Fruit fly (Drosophila melanogaster): ENCODE data around the gene csw.
A peak's percentile ranks its signal among the peaks of the same experiment; 100 is the strongest.

csw gene

DNA sequence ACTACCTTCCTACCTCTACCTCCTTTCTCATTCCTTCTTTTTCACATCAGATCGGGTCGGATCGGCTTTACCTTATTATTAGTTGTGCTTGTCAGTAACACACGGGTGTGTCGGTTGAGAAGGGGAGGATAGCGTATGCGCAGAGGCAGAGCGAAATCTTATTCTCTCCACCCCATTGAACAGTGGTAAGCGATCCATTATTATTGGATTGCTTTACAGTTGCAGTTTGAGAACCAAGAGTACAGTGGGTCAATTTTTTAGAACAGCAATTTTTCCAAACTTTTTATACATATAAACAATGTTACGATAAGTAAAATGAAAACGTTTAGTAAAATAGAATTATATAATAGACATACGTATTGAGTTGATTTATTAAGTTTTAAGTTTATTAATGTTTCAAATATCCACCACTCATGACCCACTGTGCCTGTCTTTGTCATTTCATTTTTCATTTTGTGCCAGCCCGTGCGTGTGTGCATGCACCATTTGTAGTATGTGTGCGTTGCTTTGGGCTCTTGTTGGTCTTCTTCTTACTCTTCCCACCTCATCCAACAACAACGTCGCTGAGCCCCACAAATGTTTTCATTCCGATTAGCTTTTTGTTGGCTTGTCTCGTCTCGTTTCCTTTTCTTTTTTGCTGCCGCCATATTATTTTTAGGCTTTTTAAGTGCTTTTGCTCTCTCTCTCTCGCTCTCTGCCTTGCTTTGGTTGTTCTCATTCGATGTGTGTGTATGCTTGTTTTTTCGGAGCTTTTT, 43.7 kb downstream of the csw start (continued):
- TF ChIP-seq CG34224 (GFP tag; IDR thresholded peaks at IDR 0.05; ENCODE audit: partially characterized antibody) = peak; percentile 61; the same call in 1 of the 3 replicates
- TF ChIP-seq lov (optimal IDR thresholded peaks at IDR 0.05) = no peak
- peak; percentile 96 for TF ChIP-seq lov (GFP tag; IDR thresholded peaks at IDR 0.05)
- TF ChIP-seq Ets65A (GFP tag) = peak; percentile 97
- TF ChIP-seq NC2α (GFP tag; optimal IDR thresholded peaks at IDR 0.05) = peak; percentile 87
- peak; percentile 99 for TF ChIP-seq rib (GFP tag; IDR thresholded peaks at IDR 0.05)
- TF ChIP-seq CG15601 (tag; optimal IDR thresholded peaks at IDR 0.05) = peak; percentile 99
- TF ChIP-seq CG2712 (tag; optimal IDR thresholded peaks at IDR 0.05) = peak; percentile 100
- peak; percentile 99 for TF ChIP-seq CG2202 (tag; optimal IDR thresholded peaks at IDR 0.05)
- peak; percentile 91 for TF ChIP-seq Elba2 (GFP tag; optimal IDR thresholded peaks at IDR 0.05)
- TF ChIP-seq HLH54F (GFP tag; optimal IDR thresholded peaks at IDR 0.05) = peak; percentile 93
- peak; percentile 81; the same call in 2 of the 3 replicates for TF ChIP-seq sr (GFP tag; IDR thresholded peaks at IDR 0.05)
- peak; percentile 98 for TF ChIP-seq ttk (GFP tag; IDR thresholded peaks at IDR 0.05)
- TF ChIP-seq CG11696 (GFP tag; IDR thresholded peaks at IDR 0.05) = peak; percentile 95
- TF ChIP-seq cad (GFP tag; optimal IDR thresholded peaks at IDR 0.05) = no peak
- TF ChIP-seq tup (GFP tag; optimal IDR thresholded peaks at IDR 0.05) = peak; percentile 95
- peak; percentile 75 for TF ChIP-seq pfk (GFP tag; optimal IDR thresholded peaks at IDR 0.05)
- TF ChIP-seq Mes4 (GFP tag; optimal IDR thresholded peaks at IDR 0.05) = peak; percentile 87
- TF ChIP-seq hb (GFP tag; IDR thresholded peaks at IDR 0.05; ENCODE audit: partially characterized antibody) = peak; percentile 79
- peak; percentile 97 for TF ChIP-seq CG5245 (GFP tag; optimal IDR thresholded peaks at IDR 0.05)
- peak; percentile 96 for TF ChIP-seq CG10274 (GFP tag; optimal IDR thresholded peaks at IDR 0.05)
- TF ChIP-seq pzg (GFP tag; optimal IDR thresholded peaks at IDR 0.05) = peak; percentile 20
- no peak for TF ChIP-seq mld (GFP tag; IDR thresholded peaks at IDR 0.05; ENCODE audit: partially characterized antibody)
- TF ChIP-seq HmgD (GFP tag; optimal IDR thresholded peaks at IDR 0.05) = peak; percentile 42
- TF ChIP-seq Rfx (GFP tag; IDR thresholded peaks at IDR 0.05) = peak; percentile 99
- TF ChIP-seq toy (GFP tag; IDR thresholded peaks at IDR 0.05) = peak; percentile 98
- TF ChIP-seq CG16815 (GFP tag; optimal IDR thresholded peaks at IDR 0.05) = peak; percentile 99
- peak; percentile 46 for TF ChIP-seq Ets97D (GFP tag; optimal IDR thresholded peaks at IDR 0.05)
- TF ChIP-seq phol (tag; optimal IDR thresholded peaks at IDR 0.05) = peak; percentile 99
- TF ChIP-seq wor (GFP tag; IDR thresholded peaks at IDR 0.05) = peak; percentile 99
- peak; percentile 85 for TF ChIP-seq shn (GFP tag; optimal IDR thresholded peaks at IDR 0.05)
- TF ChIP-seq Eip74EF (GFP tag; optimal IDR thresholded peaks at IDR 0.05) = peak in 1 of 2 experiments; percentile 97
- TF ChIP-seq B-H2 (GFP tag; optimal IDR thresholded peaks at IDR 0.05) = peak; percentile 99
- peak; percentile 99 for TF ChIP-seq slbo (GFP tag; IDR thresholded peaks at IDR 0.05)
- peak; percentile 96 for TF ChIP-seq chn (GFP tag; optimal IDR thresholded peaks at IDR 0.05)
- TF ChIP-seq Atf6 (GFP tag; IDR thresholded peaks at IDR 0.05) = peak; percentile 99
- TF ChIP-seq unpg (GFP tag; optimal IDR thresholded peaks at IDR 0.05) = peak; percentile 100
- TF ChIP-seq Antp (GFP tag; optimal IDR thresholded peaks at IDR 0.05) = peak; percentile 85
- peak; percentile 98 for TF ChIP-seq CG11504 (tag; optimal IDR thresholded peaks at IDR 0.05)
- TF ChIP-seq schlank (tag; optimal IDR thresholded peaks at IDR 0.05) = peak; percentile 98
- TF ChIP-seq CG16863 (GFP tag; optimal IDR thresholded peaks at IDR 0.05) = peak; percentile 89
- peak; percentile 88 for TF ChIP-seq Nf-YB (GFP tag; optimal IDR thresholded peaks at IDR 0.05)
- peak; percentile 98 for TF ChIP-seq Drgx (GFP tag; IDR thresholded peaks at IDR 0.05)
- peak; percentile 72 for TF ChIP-seq btn (GFP tag; optimal IDR thresholded peaks at IDR 0.05)
- peak; percentile 66; the same call in 1 of the 2 replicates for TF ChIP-seq tna (GFP tag; IDR thresholded peaks at IDR 0.05; ENCODE audit: partially characterized antibody)
- TF ChIP-seq Adf1 (GFP tag; IDR thresholded peaks at IDR 0.05) = peak; percentile 65
- peak; percentile 55 for TF ChIP-seq her (GFP tag; optimal IDR thresholded peaks at IDR 0.05)
- TF ChIP-seq gt (GFP tag; IDR thresholded peaks at IDR 0.05) = peak; percentile 97
- TF ChIP-seq Sin3A (optimal IDR thresholded peaks at IDR 0.05) = no peak
- TF ChIP-seq danr (GFP tag; IDR thresholded peaks at IDR 0.05) = peak; percentile 99

Measured in whole organism, embryonic.